Worm (Caenorhabditis elegans) whole organism, L1 larva: ENCODE results near the gene C08E3.15.

Source experiments
- ces-1 ChIP-seq: fragments of 150-350 bp; optimal IDR thresholded peaks from 2 replicates; lab custom pipeline; 2014; ENCODE audit warnings: missing biosample characterization, missing genetic modification reagents, missing genetic modification characterization
- egl-27 ChIP-seq, 2 experiments: fragments of 150-350 bp in 1 of 2; sonication (generic microtip); optimal IDR thresholded peaks; 3 replicates each; lab custom pipeline; 2017 to 2018; ENCODE audit warnings: missing biosample characterization in 2 of 2, missing genetic modification characterization in 2 of 2, missing genetic modification reagents in 2 of 2
- fkh-10 ChIP-seq: sonication (generic microtip); optimal IDR thresholded peaks from 2 replicates; lab custom pipeline; 2017; ENCODE audit warnings: missing biosample characterization, missing genetic modification reagents, missing genetic modification characterization
- fos-1 ChIP-seq: fragments of 150-350 bp; optimal IDR thresholded peaks from 2 replicates; lab custom pipeline; 2014; ENCODE audit warnings: missing biosample characterization, missing genetic modification characterization
- irx-1 ChIP-seq: sonication (generic microtip); optimal IDR thresholded peaks from 2 replicates; lab custom pipeline; 2016; ENCODE audit warnings: missing genetic modification characterization, missing compliant biosample characterization
- isw-1 ChIP-seq: fragments of 200-800 bp; sonication (Bioruptor generic); IDR thresholded peaks from 2 replicates; pipeline ENCODE4 v1.3.6; 2022; ENCODE audit warnings: missing genetic modification characterization, missing compliant biosample characterization
- mdl-1 ChIP-seq, 2 experiments: fragments of 150-350 bp; optimal IDR thresholded peaks; 2 replicates each; lab custom pipeline; 2014 to 2017; ENCODE audit warnings: missing biosample characterization in 2 of 2, missing genetic modification characterization in 2 of 2, inconsistent platforms in 1 of 2
- nhr-237 ChIP-seq: fragments of 150-350 bp; optimal IDR thresholded peaks from 2 replicates; lab custom pipeline; 2014; ENCODE audit warnings: missing biosample characterization, missing genetic modification characterization
- snpc-4 ChIP-seq: fragments of 150-350 bp; optimal IDR thresholded peaks from 2 replicates; lab custom pipeline; 2014; ENCODE audit warnings: missing biosample characterization, missing genetic modification characterization
- sup-37 ChIP-seq: fragments of 200-800 bp; sonication (Bioruptor generic); optimal IDR thresholded peaks from 2 replicates; lab custom pipeline; 2018; ENCODE audit warnings: mild to moderate bottlenecking, missing genetic modification characterization, missing compliant biosample characterization
- unc-130 ChIP-seq: fragments of 150-350 bp; optimal IDR thresholded peaks from 2 replicates; lab custom pipeline; 2017; ENCODE audit warnings: missing biosample characterization, missing genetic modification characterization, inconsistent platforms
- unc-62 ChIP-seq: fragments of 150-350 bp; optimal IDR thresholded peaks from 2 replicates; lab custom pipeline; 2014; ENCODE audit warnings: missing biosample characterization, missing genetic modification reagents, missing genetic modification characterization
- ztf-11 ChIP-seq, 2 experiments: sonication (generic microtip); optimal IDR thresholded peaks; 2 replicates each; lab custom pipeline; 2016 to 2017; ENCODE audit warnings: missing genetic modification characterization in 2 of 2, missing biosample characterization in 1 of 2, missing compliant biosample characterization in 1 of 2

ce11 chrII:1579886-1580285, 47.8 kb downstream of the C08E3.15 start, which contains the start of gene math-38:
- no peak for TF ChIP-seq unc-62 (GFP tag; lab: Kevin White, UChicago)
- no peak for TF ChIP-seq isw-1 (GFP tag; lab: Robert Waterston, UW)
- TF ChIP-seq mdl-1 (tag; optimal IDR thresholded peaks at IDR 0.05; lab: Kevin White, UChicago), result no peak
- TF ChIP-seq nhr-237 (tag; lab: Kevin White, UChicago), result no peak
- TF ChIP-seq fkh-10 (GFP tag; lab: Kevin White, UChicago), result no peak
- TF ChIP-seq sup-37 (GFP tag; lab: Kevin White, UChicago), result no peak
- TF ChIP-seq ces-1 (GFP tag; lab: Kevin White, UChicago), result no peak
- no peak for TF ChIP-seq egl-27 (tag; optimal IDR thresholded peaks at IDR 0.05; lab: Kevin White, UChicago)
- no peak for TF ChIP-seq irx-1 (tag; lab: Kevin White, UChicago)
- no peak for TF ChIP-seq ztf-11 (tag; optimal IDR thresholded peaks at IDR 0.05; lab: Kevin White, UChicago)
- no peak for TF ChIP-seq fos-1
- TF ChIP-seq snpc-4 (tag; lab: Kevin White, UChicago), result no peak
- TF ChIP-seq unc-130 (tag; lab: Kevin White, UChicago), result no peak
